Fruit fly (Drosophila melanogaster) whole organism, pupa: Measurements from ENCODE around the gene CG14442.

Source experiments
- CG10348 ChIP-seq: fragments of 200-800 bp; sonication (Bioruptor generic); IDR thresholded peaks from 2 replicates; pipeline ENCODE4 v1.3.6; 2022; ENCODE audit warnings: missing biosample characterization, missing genetic modification characterization
- CG12605 ChIP-seq: fragments of 200-800 bp; sonication (Bioruptor generic); IDR thresholded peaks from 2 replicates; pipeline ENCODE4 v1.3.6; 2022; ENCODE audit warnings: missing biosample characterization, missing genetic modification characterization
- CG13204 ChIP-seq: fragments of 200-800 bp; sonication (Bioruptor generic); optimal IDR thresholded peaks from 2 replicates; lab custom pipeline; 2018; ENCODE audit warnings: missing biosample characterization, mild to moderate bottlenecking, missing genetic modification characterization, moderate library complexity
- CG14655 ChIP-seq: fragments of 200-800 bp; sonication (Bioruptor generic); optimal IDR thresholded peaks from 3 replicates; lab custom pipeline; 2017; ENCODE audit warnings: mild to moderate bottlenecking, missing biosample characterization, missing genetic modification reagents, missing genetic modification characterization
- CG15710 ChIP-seq: fragments of 200-800 bp; sonication (Bioruptor generic); optimal IDR thresholded peaks from 2 replicates; lab custom pipeline; 2018; ENCODE audit warnings: missing biosample characterization, mild to moderate bottlenecking, missing genetic modification characterization, moderate library complexity
- CG17806 ChIP-seq: fragments of 200-800 bp; sonication (Bioruptor generic); optimal IDR thresholded peaks from 2 replicates; lab custom pipeline; 2018; ENCODE audit warnings: missing biosample characterization, mild to moderate bottlenecking, missing genetic modification characterization, moderate library complexity
- CG32121 ChIP-seq: fragments of 200-800 bp; sonication (Bioruptor generic); IDR thresholded peaks from 2 replicates; pipeline ENCODE4 v1.3.6; 2022; ENCODE audit warnings: missing biosample characterization, missing genetic modification characterization
- CG34367 ChIP-seq: fragments of 200-800 bp; sonication (Bioruptor generic); optimal IDR thresholded peaks from 2 replicates; lab custom pipeline; 2018; ENCODE audit warnings: missing biosample characterization, mild to moderate bottlenecking, missing genetic modification characterization
- CG4496 ChIP-seq: fragments of 200-800 bp; sonication (Bioruptor generic); IDR thresholded peaks from 3 replicates; pipeline ENCODE4 v1.3.6; 2022; ENCODE audit warnings: missing biosample characterization, missing genetic modification characterization
- CG8159 ChIP-seq: fragments of 200-800 bp; sonication (Bioruptor generic); optimal IDR thresholded peaks from 3 replicates; lab custom pipeline; 2018; ENCODE audit warnings: missing biosample characterization, mild to moderate bottlenecking, missing genetic modification characterization, moderate library complexity
- CG8301 ChIP-seq: fragments of 200-800 bp; sonication (Bioruptor generic); optimal IDR thresholded peaks from 2 replicates; lab custom pipeline; 2018; ENCODE audit warnings: missing biosample characterization, mild to moderate bottlenecking, missing genetic modification characterization
- CG9948 ChIP-seq: fragments of 200-800 bp; sonication (Bioruptor generic); optimal IDR thresholded peaks from 2 replicates; lab custom pipeline; 2018; ENCODE audit warnings: missing biosample characterization, mild to moderate bottlenecking, missing genetic modification characterization, moderate library complexity
- D1 ChIP-seq: fragments of 200-800 bp; sonication (Bioruptor generic); optimal IDR thresholded peaks from 2 replicates; lab custom pipeline; 2018; ENCODE audit warnings: missing biosample characterization, mild to moderate bottlenecking, missing genetic modification characterization, moderate library complexity
- EcR ChIP-seq: fragments of 200-800 bp; sonication (Bioruptor generic); optimal IDR thresholded peaks from 3 replicates; lab custom pipeline; 2019; ENCODE audit warnings: missing biosample characterization, missing genetic modification characterization, mild to moderate bottlenecking, moderate library complexity, missing genetic modification reagents
- Ets98B ChIP-seq: fragments of 200-800 bp; sonication (Bioruptor generic); IDR thresholded peaks from 2 replicates; pipeline ENCODE4 v1.3.6; 2022; ENCODE audit warnings: missing biosample characterization, missing genetic modification characterization
- Pif1A ChIP-seq: fragments of 200-800 bp; sonication (Bioruptor generic); optimal IDR thresholded peaks from 3 replicates; lab custom pipeline; 2016; ENCODE audit warnings: missing biosample characterization, missing genetic modification characterization
- Pif1B ChIP-seq: fragments of 200-800 bp; sonication (Bioruptor generic); optimal IDR thresholded peaks from 3 replicates; lab custom pipeline; 2016; ENCODE audit warnings: missing biosample characterization, missing genetic modification characterization
- Snoo ChIP-seq: fragments of 200-800 bp; sonication (Bioruptor generic); optimal IDR thresholded peaks from 3 replicates; lab custom pipeline; 2017; ENCODE audit warnings: missing biosample characterization, mild to moderate bottlenecking, missing genetic modification characterization, inconsistent platforms
- fd96Ca ChIP-seq: fragments of 200-800 bp; sonication (Bioruptor generic); IDR thresholded peaks from 3 replicates; pipeline ENCODE4 v1.3.6; 2022; ENCODE audit warnings: missing biosample characterization, missing genetic modification characterization
- gl ChIP-seq: fragments of 200-800 bp; sonication (Bioruptor generic); optimal IDR thresholded peaks from 2 replicates; lab custom pipeline; 2018; ENCODE audit warnings: missing biosample characterization, mild to moderate bottlenecking, missing genetic modification characterization
- rn ChIP-seq: fragments of 200-800 bp; sonication (Bioruptor generic); IDR thresholded peaks from 2 replicates; pipeline ENCODE4 v1.3.6; 2022; ENCODE audit warnings: missing biosample characterization, missing genetic modification characterization

Gene CG14442

DNA sequence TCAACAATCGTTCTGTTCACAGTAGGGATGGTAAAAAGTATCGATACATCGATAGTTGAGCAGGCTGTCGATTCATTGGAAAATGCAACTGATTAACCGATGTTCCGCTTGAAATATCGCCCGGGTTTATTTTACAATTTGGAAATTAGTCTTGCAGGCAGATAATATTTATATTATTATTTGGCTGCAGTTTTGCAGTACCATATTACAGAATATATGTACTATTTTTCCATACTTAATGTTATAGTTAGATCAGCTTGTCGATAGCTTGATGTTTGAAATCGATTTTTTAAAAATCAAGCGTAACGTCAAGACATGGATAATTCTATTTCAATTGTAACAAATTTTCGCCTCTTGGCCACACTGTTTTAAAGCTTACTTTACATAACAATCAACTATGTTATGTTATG, at the start of gene CG14442:
Gene CG14442 (minus strand): TSS at position 29 of the 410 bp plus-strand sequence.
- TF ChIP-seq D1 (tag; lab: Kevin White, UChicago) (no peak), Pif1A (GFP tag; lab: Kevin White, UChicago) (peak; percentile 35), CG4496 (GFP tag; lab: Robert Waterston, UW) (peak; percentile 36; the same call in 1 of the 3 replicates), CG12605 (no peak), CG15710 (no peak), CG34367 (no peak), CG8159 (tag; lab: Kevin White, UChicago) (peak; percentile 30), CG14655 (GFP tag; lab: Kevin White, UChicago) (no peak), rn (no peak), CG10348 (GFP tag; lab: Robert Waterston, UW) (no peak), CG32121 (GFP tag; lab: Robert Waterston, UW) (no peak), Ets98B (GFP tag; lab: Robert Waterston, UW) (peak; percentile 14; the same call in 1 of the 2 replicates), fd96Ca (GFP tag; lab: Robert Waterston, UW) (peak; percentile 11; the same call in 1 of the 3 replicates), CG8301 (tag; lab: Kevin White, UChicago) (no peak), Snoo (tag; lab: Kevin White, UChicago) (no peak), CG9948 (no peak), CG13204 (GFP tag; lab: Kevin White, UChicago) (no peak), gl (tag; lab: Kevin White, UChicago) (no peak), CG17806 (tag; lab: Kevin White, UChicago) (peak; percentile 21), EcR (GFP tag; lab: Kevin White, UChicago) (no peak), Pif1B (peak; percentile 6)

DNA sequence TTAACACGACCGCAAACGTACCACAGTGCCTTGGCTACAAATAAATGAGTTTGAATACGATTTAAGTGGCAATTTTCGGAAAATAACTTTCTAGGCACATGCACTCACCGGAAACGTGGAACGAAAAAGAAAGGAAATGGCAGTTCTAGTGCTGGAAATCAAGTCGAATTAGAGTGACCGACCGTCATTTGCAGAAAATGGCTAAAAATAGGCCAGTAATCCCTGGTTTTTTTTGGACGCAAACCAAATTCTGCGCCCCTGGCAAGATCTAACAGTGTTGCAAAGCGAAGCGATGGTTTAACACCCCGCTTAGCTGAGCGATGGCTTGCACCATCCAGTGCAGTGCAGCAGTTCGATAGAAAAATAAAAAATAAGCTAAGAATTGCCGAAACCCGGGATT, 49.3 kb upstream of the CG14442 start, which contains the start of gene RpL17:
Gene RpL17 (minus strand): TSS at position 151 of the 400 bp plus-strand sequence.
- TF ChIP-seq Pif1B (peak; percentile 72), rn (no peak), CG4496 (GFP tag; lab: Robert Waterston, UW) (peak; percentile 91), D1 (tag; lab: Kevin White, UChicago) (no peak), CG15710 (peak; percentile 42), CG9948 (peak; percentile 11), CG8301 (tag; lab: Kevin White, UChicago) (peak; percentile 13), CG8159 (tag; lab: Kevin White, UChicago) (peak; percentile 38), CG34367 (peak; percentile 66), CG17806 (tag; lab: Kevin White, UChicago) (peak; percentile 10), EcR (GFP tag; lab: Kevin White, UChicago) (no peak), Ets98B (GFP tag; lab: Robert Waterston, UW) (peak; percentile 69; the same call in 1 of the 2 replicates), CG13204 (GFP tag; lab: Kevin White, UChicago) (peak; percentile 70), CG32121 (GFP tag; lab: Robert Waterston, UW) (peak; percentile 61; the same call in 1 of the 2 replicates), Pif1A (GFP tag; lab: Kevin White, UChicago) (peak; percentile 68), CG12605 (peak; percentile 64; the same call in 1 of the 2 replicates), CG14655 (GFP tag; lab: Kevin White, UChicago) (peak; percentile 40), Snoo (tag; lab: Kevin White, UChicago) (peak; percentile 87), CG10348 (GFP tag; lab: Robert Waterston, UW) (no peak), gl (tag; lab: Kevin White, UChicago) (peak; percentile 40), fd96Ca (GFP tag; lab: Robert Waterston, UW) (peak; percentile 71)

- TF ChIP-seq Ets98B (GFP tag; lab: Robert Waterston, UW): 0 out of 2 replicates have a peak, but pooled peaks have one; percentile 9
- TF ChIP-seq CG32121 (GFP tag; lab: Robert Waterston, UW): peak; percentile 42; the same call in 1 of the 2 replicates
- peak; percentile 15 for TF ChIP-seq CG17806 (tag; lab: Kevin White, UChicago)
- peak; percentile 13 for TF ChIP-seq CG15710
- peak; percentile 0 for TF ChIP-seq Pif1A (GFP tag; lab: Kevin White, UChicago)
- TF ChIP-seq Pif1B: no peak
Observed at dm6 chrX:6743192-6743591, 48.4 kb upstream of the CG14442 start.

DNA sequence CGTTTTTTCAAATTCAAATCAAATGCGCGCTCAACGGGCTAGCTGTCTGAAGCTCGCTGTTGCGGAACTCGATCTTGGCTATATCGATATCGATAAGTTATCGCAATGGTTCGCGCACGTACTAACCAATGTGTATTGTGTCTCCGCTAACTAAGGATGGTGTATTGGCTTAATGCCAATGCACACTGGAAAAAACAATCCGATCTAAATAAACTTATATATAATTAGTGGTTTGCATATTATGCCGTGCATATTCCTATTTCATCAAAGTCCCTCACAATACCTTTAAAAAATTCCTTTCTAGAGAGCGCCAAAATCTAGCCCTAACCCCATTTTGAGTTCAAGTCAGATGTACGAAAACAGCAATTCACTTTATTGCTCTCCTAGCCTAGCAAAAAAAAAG, 46.4 kb upstream of the CG14442 start:
- TF ChIP-seq CG15710 (peak; percentile 16), CG34367 (no peak), Pif1B (no peak), CG8301 (tag; lab: Kevin White, UChicago) (peak; percentile 21), EcR (GFP tag; lab: Kevin White, UChicago) (no peak), Snoo (tag; lab: Kevin White, UChicago) (peak; percentile 42), CG9948 (no peak), CG13204 (GFP tag; lab: Kevin White, UChicago) (no peak), fd96Ca (GFP tag; lab: Robert Waterston, UW) (0 out of 3 replicates have a peak, but pooled peaks have one; percentile 44), Pif1A (GFP tag; lab: Kevin White, UChicago) (peak; percentile 58), rn (0 out of 2 replicates have a peak, but pooled peaks have one; percentile 22), CG10348 (GFP tag; lab: Robert Waterston, UW) (no peak), gl (tag; lab: Kevin White, UChicago) (no peak), CG4496 (GFP tag; lab: Robert Waterston, UW) (peak; percentile 79), CG8159 (tag; lab: Kevin White, UChicago) (peak; percentile 1), CG12605 (peak; percentile 58; the same call in 1 of the 2 replicates), CG32121 (GFP tag; lab: Robert Waterston, UW) (peak; percentile 56; the same call in 1 of the 2 replicates), Ets98B (GFP tag; lab: Robert Waterston, UW) (peak; percentile 74), CG17806 (tag; lab: Kevin White, UChicago) (peak; percentile 37), CG14655 (GFP tag; lab: Kevin White, UChicago) (peak; percentile 33), D1 (tag; lab: Kevin White, UChicago) (no peak)
